Fruit fly (Drosophila melanogaster) whole organism, wandering third instar larva: ENCODE data around the gene CG14958.
A peak's percentile ranks its signal among the peaks of the same experiment; 100 is the strongest.

Experiments
- Abd-B ChIP-seq: fragments of >200 bp; optimal IDR thresholded peaks from 2 replicates; lab custom pipeline; 2017; ENCODE audit warnings: missing biosample characterization, missing genetic modification characterization
- CG32264 ChIP-seq: fragments of 200-800 bp; sonication (Bioruptor generic); optimal IDR thresholded peaks from 2 replicates; lab custom pipeline; 2016; ENCODE audit warnings: missing biosample characterization, missing genetic modification characterization
- CG9705 ChIP-seq: fragments of 200-800 bp; sonication (Bioruptor generic); optimal IDR thresholded peaks from 2 replicates; lab custom pipeline; 2018; ENCODE audit warnings: missing biosample characterization, mild to moderate bottlenecking, missing genetic modification characterization
- CrebA ChIP-seq: fragments of 200-800 bp; sonication (Bioruptor generic); optimal IDR thresholded peaks from 2 replicates; lab custom pipeline; 2016; ENCODE audit warnings: missing biosample characterization, mild to moderate bottlenecking, missing genetic modification characterization, borderline replicate concordance
- Dfd ChIP-seq: fragments of >200 bp; optimal IDR thresholded peaks from 2 replicates; lab custom pipeline; 2017; ENCODE audit warnings: missing biosample characterization, missing genetic modification characterization
- Dif ChIP-seq: fragments of 200-275, 200-300 bp; sonication (Bioruptor generic); optimal IDR thresholded peaks from 2 replicates; lab custom pipeline; 2018; ENCODE audit warnings: missing biosample characterization, missing genetic modification characterization; ENCODE audit not compliant: partially characterized antibody
- GATAd ChIP-seq: sonication (Bioruptor generic); optimal IDR thresholded peaks from 2 replicates; lab custom pipeline; 2016; ENCODE audit warnings: missing biosample characterization, missing genetic modification characterization
- HLH106 ChIP-seq: fragments of 200-800 bp; optimal IDR thresholded peaks from 3 replicates; lab custom pipeline; 2019; ENCODE audit warnings: missing biosample characterization, mild to moderate bottlenecking, missing genetic modification characterization, moderate library complexity
- Hnf4 ChIP-seq: fragments of 200-800 bp; sonication (Bioruptor generic); optimal IDR thresholded peaks from 2 replicates; lab custom pipeline; 2016; ENCODE audit warnings: missing biosample characterization, mild to moderate bottlenecking, missing genetic modification characterization
- Hr83 ChIP-seq: fragments of 200-300 bp; sonication (Bioruptor generic); optimal IDR thresholded peaks from 2 replicates; lab custom pipeline; 2016; ENCODE audit warnings: missing biosample characterization, mild to moderate bottlenecking, missing genetic modification characterization, moderate library complexity; ENCODE audit not compliant: poor library complexity, severe bottlenecking
- Jra ChIP-seq: sonication (Bioruptor generic); optimal IDR thresholded peaks from 2 replicates; lab custom pipeline; 2016; ENCODE audit warnings: missing biosample characterization, missing genetic modification characterization
- Mio ChIP-seq: sonication (Bioruptor generic); optimal IDR thresholded peaks from 2 replicates; lab custom pipeline; 2016; ENCODE audit warnings: missing biosample characterization, missing genetic modification characterization
- Myc ChIP-seq: fragments of >200 bp; optimal IDR thresholded peaks from 2 replicates; lab custom pipeline; 2017
- N ChIP-seq: fragments of >200 bp; optimal IDR thresholded peaks from 2 replicates; lab custom pipeline; 2018; ENCODE audit warnings: missing biosample characterization, missing external identifiers, missing genetic modification characterization
- OdsH ChIP-seq: fragments of 200-800 bp; sonication (Bioruptor generic); optimal IDR thresholded peaks from 2 replicates; lab custom pipeline; 2016; ENCODE audit warnings: missing biosample characterization, mild to moderate bottlenecking, missing genetic modification characterization
- Rel ChIP-seq, 2 experiments: fragments of 200-800 bp; sonication (Bioruptor generic) in 1 of 2; optimal IDR thresholded peaks; 2 replicates in 1 of 2; 3 replicates in 1 of 2; lab custom pipeline; 2016 to 2019; ENCODE audit warnings: mild to moderate bottlenecking in 2 of 2, missing biosample characterization in 2 of 2, missing genetic modification characterization in 2 of 2, moderate library complexity in 1 of 2
- Sp1 ChIP-seq: fragments of 200-800 bp; sonication (Bioruptor generic); optimal IDR thresholded peaks from 3 replicates; lab custom pipeline; 2019; ENCODE audit warnings: missing biosample characterization, mild to moderate bottlenecking, missing genetic modification characterization, moderate library complexity
- Vsx2 ChIP-seq: fragments of 200-300, 225-300 bp; sonication (Bioruptor generic); optimal IDR thresholded peaks from 2 replicates; lab custom pipeline; 2018; ENCODE audit warnings: missing biosample characterization, missing genetic modification characterization; ENCODE audit not compliant: partially characterized antibody
- br ChIP-seq: fragments of 200-800 bp; sonication (Bioruptor generic); optimal IDR thresholded peaks from 2 replicates; lab custom pipeline; 2016; ENCODE audit warnings: missing biosample characterization, missing genetic modification characterization
- brk ChIP-seq: fragments of 200-800 bp; sonication (Bioruptor generic); optimal IDR thresholded peaks from 2 replicates; lab custom pipeline; 2016; ENCODE audit warnings: missing biosample characterization, mild to moderate bottlenecking, missing genetic modification characterization
- dmrt93B ChIP-seq: fragments of 200-800 bp; sonication (Bioruptor generic); optimal IDR thresholded peaks from 2 replicates; lab custom pipeline; 2018; ENCODE audit warnings: missing biosample characterization, mild to moderate bottlenecking, missing genetic modification characterization
- dsf ChIP-seq: sonication (Bioruptor generic); optimal IDR thresholded peaks from 2 replicates; lab custom pipeline; 2016; ENCODE audit warnings: missing biosample characterization, missing genetic modification characterization, borderline replicate concordance
- ey ChIP-seq: fragments of 200-800 bp; sonication (Bioruptor generic); optimal IDR thresholded peaks from 2 replicates; lab custom pipeline; 2016; ENCODE audit warnings: missing biosample characterization, missing genetic modification characterization
- foxo ChIP-seq, 2 experiments: fragments of 200-800 bp; sonication (Bioruptor generic); optimal IDR thresholded peaks; 2 replicates in 1 of 2; 3 replicates in 1 of 2; lab custom pipeline; 2016 to 2017; ENCODE audit warnings: missing biosample characterization in 2 of 2, missing genetic modification characterization in 2 of 2
- fru ChIP-seq: fragments of 200-800 bp; sonication (Bioruptor generic); optimal IDR thresholded peaks from 3 replicates; lab custom pipeline; 2016; ENCODE audit warnings: missing biosample characterization, mild to moderate bottlenecking, missing genetic modification characterization
- h ChIP-seq: fragments of 200-800 bp; sonication (Bioruptor generic); optimal IDR thresholded peaks from 3 replicates; lab custom pipeline; 2016; ENCODE audit warnings: missing biosample characterization, mild to moderate bottlenecking, missing genetic modification characterization
- jim ChIP-seq: fragments of 175-275, 200-325 bp; sonication (Bioruptor generic); optimal IDR thresholded peaks from 2 replicates; lab custom pipeline; 2016; ENCODE audit warnings: missing biosample characterization, mild to moderate bottlenecking, missing genetic modification characterization
- lola ChIP-seq: fragments of >200 bp; optimal IDR thresholded peaks from 2 replicates; lab custom pipeline; 2017; ENCODE audit warnings: missing biosample characterization, missing genetic modification characterization
- pan ChIP-seq: fragments of >200 bp; optimal IDR thresholded peaks from 2 replicates; lab custom pipeline; 2017
- psq ChIP-seq: fragments of 200-800 bp; sonication (Bioruptor generic); optimal IDR thresholded peaks from 3 replicates; lab custom pipeline; 2017; ENCODE audit warnings: missing biosample characterization, mild to moderate bottlenecking, missing genetic modification characterization, moderate library complexity
- sage ChIP-seq: fragments of 200-800 bp; sonication (Bioruptor generic); optimal IDR thresholded peaks from 2 replicates; lab custom pipeline; 2016; ENCODE audit warnings: missing biosample characterization, mild to moderate bottlenecking, missing genetic modification characterization
- sv ChIP-seq: fragments of 200-800 bp; sonication (Bioruptor generic); optimal IDR thresholded peaks from 3 replicates; lab custom pipeline; 2016; ENCODE audit warnings: missing biosample characterization, missing genetic modification characterization
- tai ChIP-seq: sonication (Bioruptor generic); optimal IDR thresholded peaks from 2 replicates; lab custom pipeline; 2016; ENCODE audit warnings: missing biosample characterization, missing genetic modification characterization
- usp ChIP-seq: fragments of >200 bp; optimal IDR thresholded peaks from 2 replicates; lab custom pipeline; 2017; ENCODE audit warnings: missing biosample characterization, missing genetic modification characterization
- woc ChIP-seq: sonication (Bioruptor generic); optimal IDR thresholded peaks from 2 replicates; lab custom pipeline; 2016; ENCODE audit warnings: missing biosample characterization, mild to moderate bottlenecking, missing genetic modification characterization

Gene CG14958

dm6 chr3L:3184104-3184503 is 5.7 kb upstream of the CG14958 start, which contains the start of gene CG42494:
TSS of gene CG42494 (plus strand) at chr3L:3184404.
- TF ChIP-seq dmrt93B (GFP tag; lab: Kevin White, UChicago) (no peak), usp (no peak), HLH106 (tag; lab: Kevin White, UChicago) (no peak), fru (GFP tag; lab: Kevin White, UChicago) (no peak), Dfd (no peak), Dif (GFP tag; lab: Kevin White, UChicago) (no peak), pan (lab: Kevin White, UChicago) (no peak), CG9705 (no peak), Vsx2 (GFP tag; lab: Kevin White, UChicago) (no peak), Sp1 (GFP tag; lab: Kevin White, UChicago) (no peak), sv (GFP tag; lab: Kevin White, UChicago) (no peak), h (GFP tag; lab: Kevin White, UChicago) (no peak), Abd-B (no peak), dsf (GFP tag; lab: Kevin White, UChicago) (no peak), ey (no peak), Hnf4 (GFP tag; lab: Kevin White, UChicago) (no peak), Hr83 (GFP tag; lab: Kevin White, UChicago) (no peak), Rel (GFP tag; optimal IDR thresholded peaks at IDR 0.05; lab: Kevin White, UChicago) (no peak), Rel (tag; optimal IDR thresholded peaks at IDR 0.05; lab: Kevin White, UChicago) (no peak)

DNA sequence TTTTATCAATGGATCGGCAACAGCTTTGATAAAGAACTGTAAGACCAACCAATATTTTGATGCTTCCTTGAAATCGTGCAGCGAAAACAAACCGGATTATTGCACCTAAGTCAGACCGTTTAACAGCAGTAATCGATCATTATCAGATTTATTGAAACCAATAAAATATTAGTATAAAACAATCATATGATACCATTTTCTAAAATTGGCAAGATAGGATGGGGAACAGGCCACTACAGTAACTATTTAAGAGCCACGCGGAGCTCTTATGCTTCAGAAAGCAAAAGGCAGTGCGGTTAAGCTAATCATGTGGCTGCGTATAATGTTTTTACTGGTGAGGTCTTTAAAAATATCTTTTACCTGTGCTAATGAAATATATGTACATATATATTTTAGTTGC is 3.4 kb upstream of the CG14958 start, which contains the start of gene CG32284:
Gene CG32284 (plus strand): TSS at position 301 of the 400 bp plus-strand sequence.
- no peak for TF ChIP-seq jim (GFP tag; lab: Kevin White, UChicago)
- TF ChIP-seq psq (GFP tag; lab: Kevin White, UChicago), result no peak
- TF ChIP-seq CrebA (GFP tag; lab: Kevin White, UChicago), result no peak
- TF ChIP-seq usp, result no peak
- no peak for TF ChIP-seq brk (GFP tag; lab: Kevin White, UChicago)
- TF ChIP-seq pan (lab: Kevin White, UChicago), result no peak
- TF ChIP-seq tai, result no peak
- no peak for TF ChIP-seq Abd-B
- TF ChIP-seq woc, result no peak
- no peak for TF ChIP-seq foxo (GFP tag; optimal IDR thresholded peaks at IDR 0.05; lab: Kevin White, UChicago)
- TF ChIP-seq sage, result no peak
- no peak for TF ChIP-seq HLH106 (tag; lab: Kevin White, UChicago)
- TF ChIP-seq br (GFP tag; lab: Kevin White, UChicago), result no peak
- TF ChIP-seq Dif (GFP tag; lab: Kevin White, UChicago), result no peak
- no peak for TF ChIP-seq sv (GFP tag; lab: Kevin White, UChicago)

- no peak for TF ChIP-seq Jra (GFP tag; lab: Kevin White, UChicago)
- TF ChIP-seq Myc, result no peak
- TF ChIP-seq foxo (GFP tag; optimal IDR thresholded peaks at IDR 0.05; lab: Kevin White, UChicago), result no peak
- TF ChIP-seq Hr83 (GFP tag; lab: Kevin White, UChicago), result peak; percentile 18
- no peak for TF ChIP-seq psq (GFP tag; lab: Kevin White, UChicago)
- no peak for TF ChIP-seq Dif (GFP tag; lab: Kevin White, UChicago)
- TF ChIP-seq br (GFP tag; lab: Kevin White, UChicago), result no peak
- TF ChIP-seq Hnf4 (GFP tag; lab: Kevin White, UChicago), result peak; percentile 18
- peak; percentile 31 for TF ChIP-seq Sp1 (GFP tag; lab: Kevin White, UChicago)
- no peak for TF ChIP-seq usp
- TF ChIP-seq lola, result no peak
These were observed 2.5 kb upstream of the CG14958 start, which contains the start of gene CG14957 for dm6 chr3L:3187263-3187662. TSS of gene CG14957 (plus strand) at chr3L:3187563.

dm6 chr3L:3192333-3192894 is 2.6 kb downstream of the CG14958 start, which contains the start of gene CG14965:
TSS of gene CG14965 (minus strand) at chr3L:3192491.
- no peak for TF ChIP-seq Abd-B
- TF ChIP-seq Hr83 (GFP tag; lab: Kevin White, UChicago), result peak; percentile 76
- TF ChIP-seq CG9705, result no peak
- TF ChIP-seq jim (GFP tag; lab: Kevin White, UChicago), result no peak
- TF ChIP-seq Jra (GFP tag; lab: Kevin White, UChicago), result peak; percentile 8

DNA sequence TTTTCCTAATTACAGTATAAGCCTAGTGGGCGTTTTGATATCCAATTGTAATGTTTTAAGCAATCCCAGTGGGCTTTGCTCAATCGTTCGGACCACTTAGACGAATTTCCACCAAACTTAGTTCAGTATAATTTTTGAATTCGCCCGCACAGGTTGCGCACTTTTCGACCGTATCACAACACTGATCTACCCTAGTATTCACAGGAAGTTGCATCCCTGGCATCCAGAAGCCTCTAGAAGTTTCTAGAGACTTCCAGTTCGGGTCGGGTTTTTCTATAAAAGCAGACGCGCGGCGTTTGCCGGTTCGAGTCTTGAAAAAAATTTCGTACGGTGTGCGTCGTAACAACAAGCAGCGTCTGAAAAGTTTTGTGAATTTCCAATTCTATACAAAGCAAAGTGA is 3.1 kb downstream of the CG14958 start, which contains the start of gene Hsp83:
Gene Hsp83 (plus strand): TSS at position 58 of the 400 bp plus-strand sequence.
- peak; percentile 78 for TF ChIP-seq dsf (GFP tag; lab: Kevin White, UChicago)
- TF ChIP-seq jim (GFP tag; lab: Kevin White, UChicago), result no peak
- peak; percentile 98 for TF ChIP-seq Sp1 (GFP tag; lab: Kevin White, UChicago)
- peak; percentile 96 for TF ChIP-seq h (GFP tag; lab: Kevin White, UChicago)
- TF ChIP-seq dmrt93B (GFP tag; lab: Kevin White, UChicago), result peak; percentile 90
- peak; percentile 95 for TF ChIP-seq fru (GFP tag; lab: Kevin White, UChicago)
- TF ChIP-seq psq (GFP tag; lab: Kevin White, UChicago), result peak; percentile 80
- TF ChIP-seq CG32264 (GFP tag; lab: Kevin White, UChicago), result peak; percentile 86
- TF ChIP-seq Hnf4 (GFP tag; lab: Kevin White, UChicago), result peak; percentile 92
- TF ChIP-seq Dfd, result no peak
- peak; percentile 94 for TF ChIP-seq OdsH (GFP tag; lab: Kevin White, UChicago)
- TF ChIP-seq Rel (GFP tag; optimal IDR thresholded peaks at IDR 0.05; lab: Kevin White, UChicago), result peak; percentile 81
- TF ChIP-seq Rel (tag; optimal IDR thresholded peaks at IDR 0.05; lab: Kevin White, UChicago), result peak; percentile 88
- peak; percentile 57 for TF ChIP-seq Mio (GFP tag; lab: Kevin White, UChicago)
- peak; percentile 95 for TF ChIP-seq sage
- peak; percentile 85 for TF ChIP-seq sv (GFP tag; lab: Kevin White, UChicago)
- peak; percentile 27 for TF ChIP-seq Dif (GFP tag; lab: Kevin White, UChicago)
- peak; percentile 87 for TF ChIP-seq HLH106 (tag; lab: Kevin White, UChicago)
- no peak for TF ChIP-seq N
- TF ChIP-seq Jra (GFP tag; lab: Kevin White, UChicago), result peak; percentile 68
- TF ChIP-seq lola, result no peak
- TF ChIP-seq brk (GFP tag; lab: Kevin White, UChicago), result peak; percentile 90
- TF ChIP-seq foxo (GFP tag; optimal IDR thresholded peaks at IDR 0.05; lab: Kevin White, UChicago), result peak; percentile 87 to 93
- no peak for TF ChIP-seq GATAd (GFP tag; lab: Kevin White, UChicago)
- peak; percentile 94 for TF ChIP-seq CG9705
- peak; percentile 65 for TF ChIP-seq woc
